Worm (Caenorhabditis elegans) whole organism, young adult: ENCODE data around the gene vha-11.
A peak's percentile ranks its signal among the peaks of the same experiment; 100 is the strongest.

Source experiments
- C17E4.6 ChIP-seq: fragments of 200-800 bp; sonication (Bioruptor generic); IDR thresholded peaks from 2 replicates; pipeline ENCODE4 v1.3.6; 2022; ENCODE audit warnings: missing genetic modification reagents, missing genetic modification characterization, missing compliant biosample characterization
- D2030.7 ChIP-seq: fragments of 200-800 bp; sonication (Bioruptor generic); IDR thresholded peaks from 2 replicates; pipeline ENCODE4 v1.3.6; 2022; ENCODE audit warnings: missing genetic modification reagents, missing genetic modification characterization, missing compliant biosample characterization
- F33H1.4 ChIP-seq: fragments of 200-800 bp; sonication (Bioruptor generic); IDR thresholded peaks from 2 replicates; pipeline ENCODE4 v1.3.6; 2022; ENCODE audit warnings: missing genetic modification reagents, missing genetic modification characterization, missing compliant biosample characterization
- F52B5.7 ChIP-seq: sonication (generic microtip); optimal IDR thresholded peaks from 2 replicates; lab custom pipeline; 2016; ENCODE audit warnings: mild to moderate bottlenecking, missing genetic modification characterization, missing compliant biosample characterization
- F55B11.4 ChIP-seq: sonication (generic microtip); optimal IDR thresholded peaks from 2 replicates; lab custom pipeline; 2016; ENCODE audit warnings: missing compliant biosample characterization, missing genetic modification characterization, borderline replicate concordance; ENCODE audit not compliant: insufficient read depth
- T26A5.8 ChIP-seq: sonication (generic microtip); optimal IDR thresholded peaks from 2 replicates; lab custom pipeline; 2016; ENCODE audit warnings: missing genetic modification characterization, missing compliant biosample characterization
- Y53G8AR.9 ChIP-seq: fragments of 200-800 bp; sonication (Bioruptor generic); conservative IDR thresholded peaks from 2 replicates; pipeline ENCODE4 v1.3.6; 2022; ENCODE audit warnings: missing genetic modification reagents, missing genetic modification characterization, missing compliant biosample characterization
- ZK185.1 ChIP-seq: sonication (generic microtip); optimal IDR thresholded peaks from 2 replicates; lab custom pipeline; 2016; ENCODE audit warnings: mild to moderate bottlenecking, missing genetic modification characterization, missing compliant biosample characterization; ENCODE audit not compliant: poor library complexity, severe bottlenecking
- atf-7 ChIP-seq: sonication (generic microtip); optimal IDR thresholded peaks from 2 replicates; lab custom pipeline; 2017; ENCODE audit warnings: mild to moderate bottlenecking, missing genetic modification characterization, missing compliant biosample characterization
- athp-1 ChIP-seq: sonication (generic microtip); optimal IDR thresholded peaks from 2 replicates; lab custom pipeline; 2017; ENCODE audit warnings: mild to moderate bottlenecking, missing genetic modification characterization, missing compliant biosample characterization
- attf-5 ChIP-seq: fragments of 200-800 bp; sonication (Bioruptor generic); optimal IDR thresholded peaks from 2 replicates; lab custom pipeline; 2018; ENCODE audit warnings: mild to moderate bottlenecking, missing genetic modification characterization, missing compliant biosample characterization
- ccch-3 ChIP-seq: fragments of 200-800 bp; sonication (Bioruptor generic); optimal IDR thresholded peaks from 2 replicates; lab custom pipeline; 2018; ENCODE audit warnings: mild to moderate bottlenecking, missing genetic modification characterization, missing compliant biosample characterization
- ceh-40 ChIP-seq: fragments of 200-800 bp; sonication (Bioruptor generic); IDR thresholded peaks from 2 replicates; pipeline ENCODE4 v1.3.6; 2022; ENCODE audit warnings: missing genetic modification characterization, missing compliant biosample characterization
- ceh-58 ChIP-seq: fragments of 200-800 bp; sonication (Bioruptor generic); IDR thresholded peaks from 2 replicates; pipeline ENCODE4 v1.3.6; 2022; ENCODE audit warnings: missing genetic modification characterization, missing compliant biosample characterization
- dox-1 ChIP-seq: fragments of 200-800 bp; sonication (Bioruptor generic); IDR thresholded peaks from 2 replicates; pipeline ENCODE4 v1.3.6; 2022; ENCODE audit warnings: missing genetic modification reagents, missing genetic modification characterization, missing compliant biosample characterization
- dpl-1 ChIP-seq: fragments of 150-350 bp; optimal IDR thresholded peaks from 2 replicates; lab custom pipeline; 2014; ENCODE audit warnings: missing biosample characterization, missing genetic modification reagents, missing genetic modification characterization
- egl-44 ChIP-seq: fragments of 200-800 bp; sonication (Bioruptor generic); IDR thresholded peaks from 2 replicates; pipeline ENCODE4 v1.3.6; 2022; ENCODE audit warnings: missing genetic modification reagents, missing genetic modification characterization, missing compliant biosample characterization
- egrh-3 ChIP-seq: fragments of 200-800 bp; sonication (Bioruptor generic); IDR thresholded peaks from 2 replicates; pipeline ENCODE4 v1.3.6; 2022; ENCODE audit warnings: missing genetic modification reagents, missing genetic modification characterization, missing compliant biosample characterization
- ets-4 ChIP-seq: fragments of 200-800 bp; sonication (Bioruptor generic); optimal IDR thresholded peaks from 2 replicates; lab custom pipeline; 2018; ENCODE audit warnings: mild to moderate bottlenecking, missing genetic modification characterization, missing compliant biosample characterization
- him-1 ChIP-seq: sonication (generic microtip); optimal IDR thresholded peaks from 2 replicates; lab custom pipeline; 2016; ENCODE audit warnings: missing genotype, missing genetic modification reagents, missing genetic modification characterization, missing compliant biosample characterization
- hsf-1 ChIP-seq: fragments of 200-800 bp; sonication (Bioruptor generic); IDR thresholded peaks from 2 replicates; pipeline ENCODE4 v1.3.6; 2022; ENCODE audit warnings: missing genetic modification reagents, missing genetic modification characterization, missing compliant biosample characterization
- let-526 ChIP-seq: fragments of 200-800 bp; sonication (Bioruptor generic); IDR thresholded peaks from 2 replicates; pipeline ENCODE4 v1.3.6; 2022; ENCODE audit warnings: missing genetic modification reagents, missing genetic modification characterization, missing compliant biosample characterization
- let-607 ChIP-seq, 2 experiments: fragments of 200-800 bp in 1 of 2; sonication (Bioruptor generic) in 1 of 2; sonication (generic microtip) in 1 of 2; optimal IDR thresholded peaks; 2 replicates each; lab custom pipeline; 2016 to 2018; ENCODE audit warnings: mild to moderate bottlenecking in 2 of 2, missing compliant biosample characterization in 2 of 2, missing genetic modification characterization in 2 of 2, moderate library complexity in 2 of 2, missing genotype in 1 of 2
- lin-35 ChIP-seq, 3 experiments: fragments of 150-350 bp in 2 of 3; sonication (generic microtip) in 1 of 3; optimal IDR thresholded peaks; 2 replicates each; lab custom pipeline; 2014 to 2018; ENCODE audit warnings: missing biosample characterization in 3 of 3, missing genetic modification characterization in 3 of 3, missing genetic modification reagents in 3 of 3
- lin-40 ChIP-seq: sonication (generic microtip); optimal IDR thresholded peaks from 2 replicates; lab custom pipeline; 2016; ENCODE audit warnings: missing genetic modification characterization, mild to moderate bottlenecking, missing compliant biosample characterization, missing genotype, missing genetic modification reagents
- lin-54 ChIP-seq: fragments of 200-800 bp; sonication (Bioruptor generic); optimal IDR thresholded peaks from 2 replicates; lab custom pipeline; 2018; ENCODE audit warnings: mild to moderate bottlenecking, missing genetic modification characterization, missing compliant biosample characterization
- lsy-27 ChIP-seq: sonication (generic microtip); optimal IDR thresholded peaks from 2 replicates; lab custom pipeline; 2017; ENCODE audit warnings: missing genetic modification characterization, mild to moderate bottlenecking, missing compliant biosample characterization, antibody characterized with exemption, missing genotype, borderline replicate concordance; ENCODE audit not compliant: insufficient read depth
- madf-10 ChIP-seq: sonication (generic microtip); optimal IDR thresholded peaks from 2 replicates; lab custom pipeline; 2016; ENCODE audit warnings: mild to moderate bottlenecking, missing genetic modification characterization, missing compliant biosample characterization
- madf-6 ChIP-seq: fragments of 200-800 bp; sonication (Bioruptor generic); IDR thresholded peaks from 2 replicates; pipeline ENCODE4 v1.3.6; 2022; ENCODE audit warnings: missing genetic modification reagents, missing genetic modification characterization, missing compliant biosample characterization
- mcd-1 ChIP-seq: fragments of 200-800 bp; sonication (Bioruptor generic); IDR thresholded peaks from 2 replicates; pipeline ENCODE4 v1.3.6; 2022; ENCODE audit warnings: missing genetic modification reagents, missing genetic modification characterization, missing compliant biosample characterization
- nfya-1 ChIP-seq: sonication (generic microtip); optimal IDR thresholded peaks from 2 replicates; lab custom pipeline; 2017; ENCODE audit warnings: antibody characterized with exemption, missing compliant biosample characterization, missing genetic modification characterization, borderline replicate concordance; ENCODE audit not compliant: insufficient read depth
- nfya-2 ChIP-seq: fragments of 200-800 bp; sonication (Bioruptor generic); IDR thresholded peaks from 2 replicates; pipeline ENCODE4 v1.3.6; 2022; ENCODE audit warnings: missing genetic modification reagents, missing genetic modification characterization, missing compliant biosample characterization
- nfyb-1 ChIP-seq: fragments of 200-800 bp; sonication (Bioruptor generic); IDR thresholded peaks from 2 replicates; pipeline ENCODE4 v1.3.6; 2022; ENCODE audit warnings: missing genetic modification reagents, missing genetic modification characterization, missing compliant biosample characterization
- nhr-80 ChIP-seq: sonication (generic microtip); optimal IDR thresholded peaks from 2 replicates; lab custom pipeline; 2016; ENCODE audit warnings: missing genetic modification characterization, missing compliant biosample characterization
- nhr-90 ChIP-seq: sonication (generic microtip); optimal IDR thresholded peaks from 2 replicates; lab custom pipeline; 2016; ENCODE audit warnings: missing genotype, mild to moderate bottlenecking, missing genetic modification characterization, missing compliant biosample characterization
- rcor-1 ChIP-seq: fragments of 200-800 bp; sonication (Bioruptor generic); IDR thresholded peaks from 2 replicates; pipeline ENCODE4 v1.3.6; 2022; ENCODE audit warnings: missing genetic modification reagents, missing genetic modification characterization, missing compliant biosample characterization
- snpc-1.1 ChIP-seq: sonication (generic microtip); optimal IDR thresholded peaks from 2 replicates; lab custom pipeline; 2017; ENCODE audit warnings: missing genetic modification characterization, mild to moderate bottlenecking, missing compliant biosample characterization, antibody characterized with exemption, moderate library complexity, missing genotype, missing genetic modification reagents; ENCODE audit not compliant: insufficient read depth
- snpc-1.3 ChIP-seq: sonication (generic microtip); optimal IDR thresholded peaks from 2 replicates; lab custom pipeline; 2017; ENCODE audit warnings: missing genetic modification characterization, mild to moderate bottlenecking, missing compliant biosample characterization, antibody characterized with exemption, moderate library complexity, missing genotype, missing genetic modification reagents; ENCODE audit not compliant: insufficient read depth
- snpc-4 ChIP-seq, 5 experiments: fragments of 150-350 bp in 1 of 5; sonication (generic microtip) in 4 of 5; optimal IDR thresholded peaks; 2 replicates each; lab custom pipeline; 2014 to 2018; ENCODE audit warnings: missing genetic modification characterization in 5 of 5, missing biosample characterization in 3 of 5, antibody characterized with exemption in 2 of 5, mild to moderate bottlenecking in 2 of 5, missing compliant biosample characterization in 2 of 5, missing genotype in 2 of 5, moderate library complexity in 2 of 5, missing genetic modification reagents in 1 of 5
- somi-1 ChIP-seq: fragments of 200-800 bp; sonication (Bioruptor generic); optimal IDR thresholded peaks from 2 replicates; lab custom pipeline; 2018; ENCODE audit warnings: mild to moderate bottlenecking, missing genetic modification characterization, missing compliant biosample characterization
- unc-130 ChIP-seq: sonication (generic microtip); optimal IDR thresholded peaks from 2 replicates; lab custom pipeline; 2016; ENCODE audit warnings: missing genetic modification reagents, missing genetic modification characterization, missing compliant biosample characterization
- xnd-1 ChIP-seq: sonication (generic microtip); optimal IDR thresholded peaks from 2 replicates; lab custom pipeline; 2016; ENCODE audit warnings: missing genotype, missing genetic modification reagents, missing genetic modification characterization, missing compliant biosample characterization
- zfh-2 ChIP-seq: fragments of 200-800 bp; sonication (Bioruptor generic); conservative IDR thresholded peaks from 2 replicates; pipeline ENCODE4 v1.3.6; 2022; ENCODE audit warnings: missing genetic modification reagents, missing genetic modification characterization, missing compliant biosample characterization
- ztf-18 ChIP-seq: sonication (generic microtip); optimal IDR thresholded peaks from 2 replicates; lab custom pipeline; 2016; ENCODE audit warnings: missing genotype, mild to moderate bottlenecking, missing genetic modification characterization, missing compliant biosample characterization
- ztf-3 ChIP-seq: fragments of 200-800 bp; sonication (Bioruptor generic); optimal IDR thresholded peaks from 2 replicates; lab custom pipeline; 2018; ENCODE audit warnings: mild to moderate bottlenecking, missing genetic modification characterization, missing compliant biosample characterization

vha-11 gene

ce11 chrIV:2320009-2320408, 5.6 kb upstream of the vha-11 start:
- TF ChIP-seq ceh-58 (GFP tag; lab: Robert Waterston, UW) (no peak), ztf-3 (GFP tag; lab: Kevin White, UChicago) (no peak), nfya-2 (GFP tag; lab: Robert Waterston, UW) (no peak), ccch-3 (GFP tag; lab: Kevin White, UChicago) (no peak), hsf-1 (no peak)

- TF ChIP-seq nfya-1 (tag; lab: Kevin White, UChicago) (no peak), ets-4 (peak; percentile 71), athp-1 (tag; lab: Kevin White, UChicago) (no peak), C17E4.6 (GFP tag; lab: Robert Waterston, UW) (no peak), snpc-4 (GFP tag; optimal IDR thresholded peaks at IDR 0.05; lab: Kevin White, UChicago) (no peak), snpc-4 (tag; optimal IDR thresholded peaks at IDR 0.05; lab: Kevin White, UChicago) (peak in 2 of 4 experiments; percentile 22 to 34), unc-130 (GFP tag; lab: Kevin White, UChicago) (no peak), egl-44 (no peak), lin-40 (tag; lab: Kevin White, UChicago) (peak; percentile 5), snpc-1.3 (tag; lab: Kevin White, UChicago) (no peak), atf-7 (tag; lab: Kevin White, UChicago) (peak; percentile 10), let-607 (tag; optimal IDR thresholded peaks at IDR 0.05; lab: Kevin White, UChicago) (peak in 1 of 2 experiments; percentile 61), egrh-3 (GFP tag; lab: Robert Waterston, UW) (no peak), madf-10 (peak; percentile 54), F55B11.4 (tag; lab: Kevin White, UChicago) (no peak), let-526 (GFP tag; lab: Robert Waterston, UW) (no peak), F33H1.4 (GFP tag; lab: Robert Waterston, UW) (0 out of 2 replicates have a peak, but pooled peaks have one; percentile 27), attf-5 (GFP tag; lab: Kevin White, UChicago) (peak; percentile 76), dox-1 (GFP tag; lab: Robert Waterston, UW) (peak; percentile 81), nhr-90 (tag; lab: Kevin White, UChicago) (peak; percentile 65), T26A5.8 (tag; lab: Kevin White, UChicago) (no peak), xnd-1 (no peak), him-1 (tag; lab: Kevin White, UChicago) (no peak), Y53G8AR.9 (no peak), ZK185.1 (tag; lab: Kevin White, UChicago) (no peak), D2030.7 (no peak), mcd-1 (GFP tag; lab: Robert Waterston, UW) (peak; percentile 84), dpl-1 (no peak), somi-1 (GFP tag; lab: Kevin White, UChicago) (no peak), nhr-80 (tag; lab: Kevin White, UChicago) (peak; percentile 95), zfh-2 (GFP tag; lab: Robert Waterston, UW) (peak; percentile 91), madf-6 (GFP tag; lab: Robert Waterston, UW) (no peak), F52B5.7 (tag; lab: Kevin White, UChicago) (no peak), snpc-1.1 (tag; lab: Kevin White, UChicago) (no peak), lin-35 (GFP tag; optimal IDR thresholded peaks at IDR 0.05; lab: Kevin White, UChicago) (peak in 1 of 3 experiments; percentile 51), rcor-1 (GFP tag; lab: Robert Waterston, UW) (peak; percentile 46; the same call in 1 of the 2 replicates), ceh-40 (GFP tag; lab: Robert Waterston, UW) (no peak), hsf-1 (no peak), lsy-27 (tag; lab: Kevin White, UChicago) (no peak), ztf-18 (tag; lab: Kevin White, UChicago) (peak; percentile 64), nfyb-1 (GFP tag; lab: Robert Waterston, UW) (no peak), lin-54 (peak; percentile 58)
Observed at ce11 chrIV:2316796-2317195, 2.4 kb upstream of the vha-11 start.
